Worm (Caenorhabditis elegans): ENCODE results near the gene Y105C5A.26.

Gene Y105C5A.26

DNA sequence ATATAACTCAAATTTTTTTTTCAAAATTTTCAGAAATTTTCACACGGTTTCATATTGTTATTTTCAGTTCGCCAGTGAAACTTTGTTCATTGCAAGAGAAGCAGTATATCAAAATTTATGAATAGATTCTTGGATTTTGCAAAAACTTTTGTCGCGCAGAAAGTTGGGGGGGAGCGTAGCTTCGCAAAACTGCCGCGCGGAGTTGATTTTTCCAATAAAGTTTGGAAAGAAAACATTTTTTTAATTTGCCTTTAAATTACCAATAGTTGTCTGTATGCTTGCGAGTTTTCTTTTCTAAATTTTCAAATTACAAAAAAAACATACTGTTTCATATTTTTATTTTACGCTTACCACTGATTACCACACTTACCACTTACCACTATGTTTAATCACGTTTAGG, 4.9 kb upstream of the Y105C5A.26 start:
- TF ChIP-seq pha-4 (GFP tag; IDR thresholded peaks at IDR 0.05), result no peak
- no peak for TF ChIP-seq pha-4 (tag; optimal IDR thresholded peaks at IDR 0.05)
- TF ChIP-seq T20F7.1 (GFP tag; optimal IDR thresholded peaks at IDR 0.05), result no peak
- TF ChIP-seq zfp-2 (tag; optimal IDR thresholded peaks at IDR 0.05), result no peak
- TF ChIP-seq dmd-9 (GFP tag; IDR thresholded peaks at IDR 0.05), result no peak
- no peak for TF ChIP-seq nhr-10 (tag; optimal IDR thresholded peaks at IDR 0.05)
- TF ChIP-seq snpc-1.2 (GFP tag; IDR thresholded peaks at IDR 0.05), result peak; percentile 75

DNA sequence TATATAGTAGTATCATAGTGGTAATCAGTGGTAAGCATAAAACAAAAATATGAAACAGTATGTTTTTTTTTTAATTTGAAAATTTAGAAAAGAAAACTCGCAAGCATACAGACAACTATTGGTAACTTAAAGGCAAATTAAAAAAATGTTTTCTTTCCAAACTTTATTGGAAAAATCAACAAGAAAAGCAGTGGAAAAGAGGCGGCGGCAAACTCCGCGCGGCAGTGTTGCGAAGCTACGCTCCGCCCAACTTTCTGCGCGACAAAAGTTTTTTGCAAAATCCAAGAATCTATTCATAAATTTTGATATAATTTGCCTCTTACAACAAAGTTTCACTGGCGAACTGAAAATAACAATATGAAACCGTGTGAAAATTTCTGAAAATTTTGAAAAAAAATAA, 3.2 kb upstream of the Y105C5A.26 start:
- TF ChIP-seq dpl-1 (GFP tag; optimal IDR thresholded peaks at IDR 0.05), result no peak
- peak; percentile 82 for TF ChIP-seq snpc-1.2 (GFP tag; IDR thresholded peaks at IDR 0.05)

DNA sequence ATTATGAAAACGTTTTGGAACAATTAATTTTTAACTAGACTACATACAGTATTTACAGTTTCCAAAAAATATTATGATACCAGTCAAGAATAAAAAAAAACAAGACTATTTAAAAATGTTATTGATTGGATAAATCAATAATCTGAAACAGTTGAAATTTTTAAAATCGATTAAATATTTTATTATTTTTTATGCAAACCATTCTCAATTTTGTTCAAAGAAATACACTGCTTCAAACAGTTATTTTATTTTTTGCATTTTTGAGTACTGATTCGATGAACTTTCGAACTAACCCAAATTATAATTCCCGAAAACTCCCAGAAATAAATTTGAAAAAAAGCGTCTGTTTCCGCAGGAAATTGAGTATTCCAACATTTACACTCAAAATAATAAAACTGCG, 3.7 kb downstream of the Y105C5A.26 start:
- peak; percentile 81 for TF ChIP-seq snpc-1.2 (GFP tag; IDR thresholded peaks at IDR 0.05)

DNA sequence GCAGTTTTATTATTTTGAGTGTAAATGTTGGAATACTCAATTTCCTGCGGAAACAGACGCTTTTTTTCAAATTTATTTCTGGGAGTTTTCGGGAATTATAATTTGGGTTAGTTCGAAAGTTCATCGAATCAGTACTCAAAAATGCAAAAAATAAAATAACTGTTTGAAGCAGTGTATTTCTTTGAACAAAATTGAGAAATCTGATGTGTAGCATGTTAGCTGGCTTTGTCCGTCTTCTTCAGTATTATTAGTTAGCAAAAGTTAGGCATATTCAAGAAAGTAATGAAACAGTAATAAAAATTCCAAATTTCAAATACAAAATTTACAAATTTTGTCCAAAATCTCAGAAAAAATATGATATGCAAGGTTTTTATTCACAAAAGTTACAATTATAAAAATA, 4.3 kb downstream of the Y105C5A.26 start:
- TF ChIP-seq snpc-1.2 (GFP tag; IDR thresholded peaks at IDR 0.05), result peak; percentile 88

DNA sequence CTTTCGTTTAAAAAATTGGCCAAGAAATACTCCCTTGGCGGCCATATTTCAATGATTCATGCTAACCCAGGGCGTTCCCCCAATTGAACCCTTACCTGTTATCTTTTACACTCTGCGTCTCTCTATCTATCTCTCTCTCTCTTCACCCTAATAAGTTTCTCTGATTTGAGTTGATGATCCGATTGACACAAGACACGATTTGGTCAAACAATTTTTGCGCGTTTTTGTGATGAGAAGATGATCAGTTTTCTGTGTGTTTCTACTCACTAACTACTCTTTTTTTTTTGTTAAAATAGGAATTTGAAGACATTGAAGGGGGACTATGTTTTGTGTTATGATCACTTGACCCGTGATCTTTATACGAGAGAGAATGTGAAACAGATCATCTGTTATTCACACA, 8.4 kb downstream of the Y105C5A.26 start:
- peak; percentile 51 for TF ChIP-seq hlh-30 (tag; optimal IDR thresholded peaks at IDR 0.05; ENCODE audit: insufficient read depth)
- TF ChIP-seq unc-62 (GFP tag; optimal IDR thresholded peaks at IDR 0.05 in 1 of 2), result peak in 1 of 2 experiments; percentile 45
- TF ChIP-seq unc-62 (tag; optimal IDR thresholded peaks at IDR 0.05), result no peak
- peak; percentile 67 for TF ChIP-seq nhr-28 (tag; optimal IDR thresholded peaks at IDR 0.05)
- TF ChIP-seq skn-1 (tag; optimal IDR thresholded peaks at IDR 0.05), result no peak
- TF ChIP-seq aha-1 (tag), result peak; percentile 74
- TF ChIP-seq dmd-8 (GFP tag; IDR thresholded peaks at IDR 0.05), result no peak

DNA sequence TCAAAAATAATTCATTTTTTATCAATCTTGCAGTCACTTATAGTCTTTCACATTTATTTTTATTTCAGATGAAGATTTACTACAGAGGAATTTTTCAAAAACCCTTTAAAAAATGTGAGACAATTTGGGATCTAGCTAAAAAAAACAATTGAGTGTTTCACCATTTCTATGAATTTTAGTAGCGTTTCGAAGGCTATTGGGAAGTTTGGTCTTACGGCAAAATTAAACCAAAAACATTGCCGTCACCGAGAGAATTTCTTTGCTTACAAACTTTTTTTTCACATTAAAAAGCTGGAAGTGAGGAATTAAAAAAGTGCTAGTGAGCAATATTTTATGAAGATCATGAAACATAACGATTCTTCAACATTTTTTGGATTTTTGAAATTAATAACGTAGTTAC, 22.9 kb downstream of the Y105C5A.26 start:
- TF ChIP-seq vab-7 (GFP tag; IDR thresholded peaks at IDR 0.05), result no peak
- TF ChIP-seq snpc-1.2 (GFP tag; IDR thresholded peaks at IDR 0.05), result peak; percentile 59; the same call in 1 of the 2 replicates

DNA sequence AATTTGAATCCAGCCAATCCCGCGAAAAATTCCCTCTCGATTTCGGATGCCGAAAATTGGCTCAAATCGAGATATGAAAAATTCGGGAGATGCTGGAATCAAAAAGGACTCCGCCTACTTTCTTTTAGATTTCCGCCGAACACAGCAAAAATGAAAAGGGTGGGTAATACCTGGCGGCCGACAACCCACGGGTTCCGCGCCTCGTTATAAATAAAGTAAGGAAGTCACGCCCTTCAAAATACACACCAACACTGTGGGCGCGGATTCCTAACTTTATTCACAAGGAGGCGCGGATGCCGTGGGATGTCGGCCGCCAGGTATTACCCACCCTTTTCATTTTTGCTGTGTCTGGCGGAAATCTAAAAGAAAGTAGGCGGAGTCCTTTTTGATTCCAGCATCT, 32.1 kb downstream of the Y105C5A.26 start:
- TF ChIP-seq Y48G9A.11 (GFP tag; IDR thresholded peaks at IDR 0.05) (0 out of 2 replicates have a peak, but pooled peaks have one; percentile 48), F49E8.2 (tag; optimal IDR thresholded peaks at IDR 0.05; ENCODE audit: borderline replicate concordance) (peak; percentile 7), snpc-1.2 (GFP tag; IDR thresholded peaks at IDR 0.05) (peak; percentile 99), mdt-29 (GFP tag; IDR thresholded peaks at IDR 0.05) (peak; percentile 70; the same call in 1 of the 2 replicates)

DNA sequence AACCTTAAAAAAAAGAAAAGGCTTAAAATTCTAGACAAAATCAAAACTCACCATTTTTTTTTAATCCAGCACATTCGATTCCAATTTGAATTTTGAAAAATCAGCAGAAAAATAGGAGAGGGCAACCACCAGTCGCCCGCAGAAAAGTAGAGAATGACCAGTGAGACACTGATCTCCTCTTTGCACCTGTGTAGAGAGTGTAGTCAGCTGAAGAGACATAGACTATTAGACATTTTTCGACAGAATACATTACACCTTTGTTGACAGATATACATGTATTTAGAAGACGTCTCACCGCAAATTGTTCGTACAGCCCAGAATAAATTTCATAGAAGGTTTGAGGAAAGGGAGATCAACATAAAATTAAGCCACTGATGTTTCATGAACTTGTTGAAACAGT, 33.1 kb downstream of the Y105C5A.26 start:
- no peak for TF ChIP-seq mes-2 (tag; optimal IDR thresholded peaks at IDR 0.05; ENCODE audit: poor library complexity, severe bottlenecking)
- TF ChIP-seq nhr-102 (tag; optimal IDR thresholded peaks at IDR 0.05), result no peak
- peak; percentile 7; the same call in 1 of the 2 replicates for TF ChIP-seq hmg-1.1 (GFP tag; IDR thresholded peaks at IDR 0.05)
- peak; percentile 60 for TF ChIP-seq duxl-1 (tag; optimal IDR thresholded peaks at IDR 0.05; ENCODE audit: poor library complexity)

DNA sequence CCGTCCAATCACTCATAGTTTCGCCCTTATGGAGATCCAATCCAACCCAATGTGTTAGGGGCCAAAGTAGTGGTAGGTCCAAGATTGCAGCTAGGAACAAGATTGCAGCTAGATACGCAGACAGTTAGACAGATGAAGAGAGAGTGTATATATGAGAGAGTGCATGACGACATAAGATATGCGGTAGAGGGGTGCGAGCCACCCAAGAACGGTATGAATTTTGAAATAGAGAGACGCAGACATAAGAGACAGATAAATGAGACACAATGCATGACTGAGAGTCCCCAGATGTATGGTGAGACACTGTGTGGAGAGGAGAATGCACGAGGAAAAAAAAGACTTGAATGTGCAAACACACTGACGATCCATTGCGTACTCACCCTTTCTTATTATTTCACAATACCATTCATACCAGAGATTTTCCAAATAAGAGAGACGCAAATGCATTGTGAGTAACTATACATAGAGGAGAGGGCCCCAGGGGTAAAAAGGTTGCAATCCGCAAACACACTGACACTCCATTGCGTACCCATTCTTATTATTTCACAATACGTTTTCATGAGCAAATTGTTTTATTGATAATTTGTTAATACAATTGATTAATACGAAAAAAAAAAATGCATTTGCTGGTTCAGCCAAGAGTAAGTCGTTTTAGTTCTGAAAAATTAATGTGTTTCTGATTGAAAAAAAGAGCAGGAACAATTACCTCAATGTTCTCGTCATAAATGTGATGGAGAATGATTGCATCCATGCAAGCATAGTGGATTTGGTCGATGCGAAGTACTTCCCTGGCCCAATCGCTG, 34.7 kb downstream of the Y105C5A.26 start, which contains the start of the genes Y105C5A.1268 and Y105C5A.1272:
Y105C5A.1268 (minus strand) TSS at position 51 of the 803 bp plus-strand sequence.
Y105C5A.1272 (plus strand) TSS at position 575 of the 803 bp plus-strand sequence.
- TF ChIP-seq jun-1 (tag; optimal IDR thresholded peaks at IDR 0.05), result peak; percentile 64
- TF ChIP-seq lin-29 (GFP tag; IDR thresholded peaks at IDR 0.05), result peak; percentile 54; the same call in 1 of the 2 replicates
- TF ChIP-seq mep-1 (tag; optimal IDR thresholded peaks at IDR 0.05), result peak; percentile 86
- peak; percentile 79 for TF ChIP-seq lin-38 (GFP tag; IDR thresholded peaks at IDR 0.05)
- TF ChIP-seq mdt-29 (GFP tag; IDR thresholded peaks at IDR 0.05), result 0 out of 2 replicates have a peak, but pooled peaks have one; percentile 20
- peak; percentile 59; the same call in 1 of the 2 replicates for TF ChIP-seq saeg-2 (GFP tag; IDR thresholded peaks at IDR 0.05)
- TF ChIP-seq php-3 (GFP tag; IDR thresholded peaks at IDR 0.05), result peak; percentile 70; the same call in 1 of the 2 replicates
- peak; percentile 71 for TF ChIP-seq nhr-77 (tag; optimal IDR thresholded peaks at IDR 0.05)
- peak; percentile 76 for TF ChIP-seq zip-2 (tag; optimal IDR thresholded peaks at IDR 0.05)
- TF ChIP-seq dpl-1 (GFP tag; optimal IDR thresholded peaks at IDR 0.05), result peak; percentile 66
- peak; percentile 77 for TF ChIP-seq egl-43 (GFP tag; IDR thresholded peaks at IDR 0.05)
- TF ChIP-seq arid-1 (GFP tag; conservative IDR thresholded peaks at IDR 0.05), result peak; percentile 73
- peak; percentile 9 for TF ChIP-seq nhr-10 (tag; optimal IDR thresholded peaks at IDR 0.05)
- TF ChIP-seq dmd-6 (GFP tag; IDR thresholded peaks at IDR 0.05), result peak; percentile 81

All from whole organism, L4 larva.